Worm (Caenorhabditis elegans) whole organism, L2 larva: ENCODE results near the gene ccch-3.

Source experiments
- aly-2 ChIP-seq: fragments of 150-350 bp; optimal IDR thresholded peaks from 2 replicates; lab custom pipeline; 2014; ENCODE audit warnings: missing biosample characterization, missing genetic modification characterization
- sma-3 ChIP-seq: sonication (generic microtip); optimal IDR thresholded peaks from 2 replicates; lab custom pipeline; 2016; ENCODE audit warnings: missing genetic modification reagents, missing genetic modification characterization, missing compliant biosample characterization

ce11 chrV:12679292-12679691, 19.8 kb upstream of the ccch-3 start:
- no peak for TF ChIP-seq aly-2
- no peak for TF ChIP-seq sma-3 (GFP tag; lab: Kevin White, UChicago)
